Fruit fly (Drosophila melanogaster): ENCODE measurements around the gene NTPase.

Gene NTPase

dm6 chr2L:2905051-2905446, 19.4 kb upstream of the NTPase start (continued):
- TF ChIP-seq ATbp (GFP tag; optimal IDR thresholded peaks at IDR 0.05) (peak; percentile 63), hkb (optimal IDR thresholded peaks at IDR 0.05) (no peak), hkb (GFP tag; IDR thresholded peaks at IDR 0.05) (peak; percentile 66), dmrt99B (tag; optimal IDR thresholded peaks at IDR 0.05) (peak; percentile 80), CG10979 (tag; optimal IDR thresholded peaks at IDR 0.05) (peak; percentile 48), Eip74EF (GFP tag; optimal IDR thresholded peaks at IDR 0.05) (peak in 1 of 2 experiments; percentile 18), CG4282 (GFP tag; optimal IDR thresholded peaks at IDR 0.05) (no peak), CG32767 (GFP tag; IDR thresholded peaks at IDR 0.05) (0 out of 2 replicates have a peak, but pooled peaks have one; percentile 42), HHEX (GFP tag; optimal IDR thresholded peaks at IDR 0.05) (peak; percentile 26), Lpt (GFP tag; optimal IDR thresholded peaks at IDR 0.05) (no peak), HLH3B (GFP tag; IDR thresholded peaks at IDR 0.05) (peak; percentile 49), CG8924 (tag; optimal IDR thresholded peaks at IDR 0.05) (peak; percentile 70), HLH4C (GFP tag; IDR thresholded peaks at IDR 0.05; ENCODE audit: partially characterized antibody) (no peak), H15 (GFP tag; IDR thresholded peaks at IDR 0.05) (0 out of 3 replicates have a peak, but pooled peaks have one; percentile 39), az2 (GFP tag; optimal IDR thresholded peaks at IDR 0.05) (peak; percentile 31), salm (tag; optimal IDR thresholded peaks at IDR 0.05) (peak; percentile 4), CG17328 (GFP tag; IDR thresholded peaks at IDR 0.05) (peak; percentile 25; the same call in 1 of the 2 replicates), CG12391 (tag; optimal IDR thresholded peaks at IDR 0.05) (peak; percentile 70), CG6689 (GFP tag; IDR thresholded peaks at IDR 0.05) (peak; percentile 65), Drgx (GFP tag; IDR thresholded peaks at IDR 0.05) (peak; percentile 50), Kr (GFP tag; optimal IDR thresholded peaks at IDR 0.05) (no peak), CG9215 (GFP tag; IDR thresholded peaks at IDR 0.05) (no peak), phol (tag; optimal IDR thresholded peaks at IDR 0.05) (peak; percentile 53), Meics (GFP tag; optimal IDR thresholded peaks at IDR 0.05) (peak; percentile 14), row (GFP tag; IDR thresholded peaks at IDR 0.05) (peak; percentile 75), CG14014 (GFP tag; IDR thresholded peaks at IDR 0.05) (0 out of 2 replicates have a peak, but pooled peaks have one; percentile 14), CG6254 (GFP tag; optimal IDR thresholded peaks at IDR 0.05) (peak; percentile 5), CG2129 (GFP tag; IDR thresholded peaks at IDR 0.05; ENCODE audit: partially characterized antibody) (no peak), CG7963 (GFP tag; IDR thresholded peaks at IDR 0.05; ENCODE audit: partially characterized antibody) (no peak), gce (GFP tag; IDR thresholded peaks at IDR 0.05) (0 out of 3 replicates have a peak, but pooled peaks have one; percentile 38), CG13424 (tag; optimal IDR thresholded peaks at IDR 0.05) (peak; percentile 43), Sox100B (GFP tag; optimal IDR thresholded peaks at IDR 0.05) (peak; percentile 75), Ssrp (tag; optimal IDR thresholded peaks at IDR 0.05) (peak; percentile 43), sens-2 (GFP tag; IDR thresholded peaks at IDR 0.05) (no peak), tgo (GFP tag; IDR thresholded peaks at IDR 0.05) (peak; percentile 68), gcm (GFP tag; optimal IDR thresholded peaks at IDR 0.05) (peak; percentile 30), CG5180 (GFP tag; optimal IDR thresholded peaks at IDR 0.05) (peak; percentile 20), CG10959 (GFP tag; IDR thresholded peaks at IDR 0.05) (0 out of 2 replicates have a peak, but pooled peaks have one; percentile 21), Hr51 (GFP tag; optimal IDR thresholded peaks at IDR 0.05) (peak in 1 of 2 experiments; percentile 83), bsh (GFP tag; optimal IDR thresholded peaks at IDR 0.05) (peak in 1 of 2 experiments; percentile 41), crp (GFP tag; optimal IDR thresholded peaks at IDR 0.05) (no peak), ci (GFP tag; IDR thresholded peaks at IDR 0.05) (peak; percentile 74; the same call in 2 of the 3 replicates), dmrt11E (tag; optimal IDR thresholded peaks at IDR 0.05) (no peak), CG5953 (GFP tag; IDR thresholded peaks at IDR 0.05) (no peak), CG8478 (optimal IDR thresholded peaks at IDR 0.05) (no peak), odd (GFP tag; optimal IDR thresholded peaks at IDR 0.05) (peak; percentile 17), CG10565 (GFP tag; optimal IDR thresholded peaks at IDR 0.05) (no peak), lmd (GFP tag; IDR thresholded peaks at IDR 0.05) (peak; percentile 72), dpn (GFP tag; optimal IDR thresholded peaks at IDR 0.05) (peak in 1 of 2 experiments; percentile 33), wor (GFP tag; IDR thresholded peaks at IDR 0.05) (peak; percentile 45)

Measured in whole organism, embryonic.